Fruit fly (Drosophila melanogaster) whole organism, embryonic: ENCODE results near the gene Sem1.
A peak's percentile ranks its signal among the peaks of the same experiment; 100 is the strongest.

ENCODE experiments used
- Antp ChIP-seq: fragments of 200-800 bp; sonication (Bioruptor generic); optimal IDR thresholded peaks from 3 replicates; lab custom pipeline; 2016; ENCODE audit warnings: missing biosample characterization, missing genetic modification characterization
- Atf6 ChIP-seq: fragments of 200-800 bp; sonication (Bioruptor generic); IDR thresholded peaks from 2 replicates; pipeline ENCODE4 v1.3.6; 2022; ENCODE audit warnings: missing biosample characterization, missing genetic modification characterization
- B-H2 ChIP-seq: fragments of 200-800 bp; sonication (Bioruptor generic); optimal IDR thresholded peaks from 2 replicates; lab custom pipeline; 2018; ENCODE audit warnings: missing biosample characterization, mild to moderate bottlenecking, missing genetic modification characterization
- BEAF-32 ChIP-seq: fragments of 200-800 bp; sonication (Bioruptor generic); optimal IDR thresholded peaks from 3 replicates; lab custom pipeline; 2017; ENCODE audit warnings: missing biosample characterization, missing genetic modification characterization, mild to moderate bottlenecking, moderate library complexity, missing genetic modification reagents
- BtbVII ChIP-seq: fragments of 200-800 bp; sonication (Bioruptor generic); optimal IDR thresholded peaks from 3 replicates; lab custom pipeline; 2017; ENCODE audit warnings: missing biosample characterization, mild to moderate bottlenecking, missing genetic modification characterization
- CG11695 ChIP-seq: fragments of 200-800 bp; sonication (Bioruptor generic); IDR thresholded peaks from 3 replicates; pipeline ENCODE4 v1.3.6; 2022; ENCODE audit warnings: missing biosample characterization, missing genetic modification characterization
- CG14441 ChIP-seq: fragments of 200-800 bp; sonication (Bioruptor generic); IDR thresholded peaks from 2 replicates; pipeline ENCODE4 v1.3.6; 2022; ENCODE audit warnings: missing biosample characterization, missing genetic modification characterization
- CG15269 ChIP-seq: fragments of 200-800 bp; sonication (Bioruptor generic); optimal IDR thresholded peaks from 2 replicates; lab custom pipeline; 2018; ENCODE audit warnings: missing biosample characterization, mild to moderate bottlenecking, missing genetic modification characterization, moderate library complexity
- CG1792 ChIP-seq: fragments of 200-800 bp; sonication (Bioruptor generic); optimal IDR thresholded peaks from 2 replicates; lab custom pipeline; 2016; ENCODE audit warnings: missing biosample characterization, missing genetic modification characterization
- CG30431 ChIP-seq: fragments of 200-800 bp; sonication (Bioruptor generic); optimal IDR thresholded peaks from 2 replicates; lab custom pipeline; 2017; ENCODE audit warnings: missing biosample characterization, missing genetic modification characterization
- CG34376 ChIP-seq: fragments of 200-800 bp; sonication (Bioruptor generic); optimal IDR thresholded peaks from 2 replicates; lab custom pipeline; 2018; ENCODE audit warnings: missing biosample characterization, mild to moderate bottlenecking, missing genetic modification characterization
- CG4328 ChIP-seq: fragments of 200-800 bp; sonication (Bioruptor generic); optimal IDR thresholded peaks from 3 replicates; lab custom pipeline; 2017; ENCODE audit warnings: missing biosample characterization, missing genetic modification reagents, missing genetic modification characterization
- CG4707 ChIP-seq: fragments of 200-800 bp; sonication (Bioruptor generic); optimal IDR thresholded peaks from 2 replicates; lab custom pipeline; 2018; ENCODE audit warnings: missing biosample characterization, mild to moderate bottlenecking, missing genetic modification characterization, moderate library complexity
- CG5180 ChIP-seq: fragments of 200-800 bp; sonication (Bioruptor generic); optimal IDR thresholded peaks from 3 replicates; lab custom pipeline; 2017; ENCODE audit warnings: missing biosample characterization, missing genetic modification characterization, mild to moderate bottlenecking, moderate library complexity, missing genetic modification reagents
- CG7357 ChIP-seq: fragments of 200-800 bp; sonication (Bioruptor generic); IDR thresholded peaks from 3 replicates; pipeline ENCODE4 v1.3.6; 2022; ENCODE audit warnings: missing biosample characterization, missing genetic modification characterization
- CG7786 ChIP-seq: fragments of 200-800 bp; sonication (Bioruptor generic); optimal IDR thresholded peaks from 2 replicates; lab custom pipeline; 2016; ENCODE audit warnings: missing biosample characterization, missing genetic modification characterization
- CG7987 ChIP-seq: fragments of 200-800 bp; sonication (Bioruptor generic); optimal IDR thresholded peaks from 2 replicates; lab custom pipeline; 2018; ENCODE audit warnings: missing biosample characterization, mild to moderate bottlenecking, missing genetic modification characterization, moderate library complexity
- D19A ChIP-seq: fragments of 200-800 bp; optimal IDR thresholded peaks from 3 replicates; lab custom pipeline; 2019; ENCODE audit warnings: missing biosample characterization, mild to moderate bottlenecking, missing genetic modification characterization, moderate library complexity
- Dip3 ChIP-seq: fragments of 200-800 bp; sonication (Bioruptor generic); optimal IDR thresholded peaks from 3 replicates; lab custom pipeline; 2016; ENCODE audit warnings: missing biosample characterization, missing genetic modification characterization
- E2f1 ChIP-seq: fragments of 200-800 bp; sonication (Bioruptor generic); IDR thresholded peaks from 2 replicates; pipeline ENCODE4 v1.3.6; 2022; ENCODE audit warnings: missing biosample characterization, missing genetic modification characterization
- H2.0 ChIP-seq: fragments of 200-800 bp; sonication (Bioruptor generic); IDR thresholded peaks from 2 replicates; pipeline ENCODE4 v1.3.6; 2022; ENCODE audit warnings: missing biosample characterization, missing genetic modification characterization
- HLH54F ChIP-seq: fragments of 200-800 bp; sonication (Bioruptor generic); optimal IDR thresholded peaks from 3 replicates; lab custom pipeline; 2016; ENCODE audit warnings: missing biosample characterization, missing genetic modification characterization
- Hsf ChIP-seq: fragments of 200-800 bp; sonication (Bioruptor generic); optimal IDR thresholded peaks from 3 replicates; lab custom pipeline; 2016; ENCODE audit warnings: missing biosample characterization, missing genetic modification characterization
- MTF-1 ChIP-seq: fragments of 200-800 bp; sonication (Bioruptor generic); optimal IDR thresholded peaks from 2 replicates; lab custom pipeline; 2018; ENCODE audit warnings: missing biosample characterization, mild to moderate bottlenecking, missing genetic modification characterization, borderline replicate concordance
- Myb ChIP-seq: fragments of 200-800 bp; sonication (Bioruptor generic); optimal IDR thresholded peaks from 2 replicates; lab custom pipeline; 2016; ENCODE audit warnings: missing biosample characterization, missing genetic modification characterization
- NfI ChIP-seq: fragments of 200-800 bp; sonication (Bioruptor generic); optimal IDR thresholded peaks from 3 replicates; lab custom pipeline; 2018; ENCODE audit warnings: missing biosample characterization, mild to moderate bottlenecking, missing genetic modification characterization, moderate library complexity
- Sry-δ ChIP-seq: fragments of 200-800 bp; sonication (Bioruptor generic); optimal IDR thresholded peaks from 2 replicates; lab custom pipeline; 2016; ENCODE audit warnings: missing biosample characterization, missing genetic modification characterization
- Xbp1 ChIP-seq: fragments of 200-800 bp; sonication (Bioruptor generic); optimal IDR thresholded peaks from 3 replicates; lab custom pipeline; 2016; ENCODE audit warnings: missing biosample characterization, mild to moderate bottlenecking, missing genetic modification characterization
- bigmax ChIP-seq: fragments of 200-800 bp; sonication (Bioruptor generic); optimal IDR thresholded peaks from 2 replicates; lab custom pipeline; 2018; ENCODE audit warnings: missing biosample characterization, mild to moderate bottlenecking, missing genetic modification characterization
- bsh ChIP-seq, 2 experiments: fragments of 200-800 bp; sonication (Bioruptor generic); optimal IDR thresholded peaks; 2 replicates each; lab custom pipeline; 2017 to 2018; ENCODE audit warnings: mild to moderate bottlenecking in 2 of 2, missing biosample characterization in 2 of 2, missing genetic modification characterization in 2 of 2, moderate library complexity in 1 of 2
- cg ChIP-seq: fragments of 200-800 bp; sonication (Bioruptor generic); optimal IDR thresholded peaks from 3 replicates; lab custom pipeline; 2019; ENCODE audit warnings: missing biosample characterization, mild to moderate bottlenecking, missing genetic modification characterization, moderate library complexity
- chif ChIP-seq, 2 experiments: fragments of 200-800 bp; sonication (Bioruptor generic); optimal IDR thresholded peaks; 3 replicates each; lab custom pipeline; 2016; ENCODE audit warnings: missing biosample characterization in 2 of 2, missing genetic modification characterization in 2 of 2
- ci ChIP-seq: fragments of 200-800 bp; sonication (Bioruptor generic); IDR thresholded peaks from 3 replicates; pipeline ENCODE4 v1.3.6; 2022; ENCODE audit warnings: missing biosample characterization, missing genetic modification characterization
- en ChIP-seq: fragments of 200-800 bp; sonication (Bioruptor generic); optimal IDR thresholded peaks from 2 replicates; lab custom pipeline; 2016; ENCODE audit warnings: missing biosample characterization, missing genetic modification characterization
- ewg ChIP-seq: fragments of 200-800 bp; sonication (Bioruptor generic); optimal IDR thresholded peaks from 3 replicates; lab custom pipeline; 2017; ENCODE audit warnings: mild to moderate bottlenecking, missing biosample characterization, missing genetic modification reagents, missing genetic modification characterization
- gsb ChIP-seq: fragments of 200-800 bp; sonication (Bioruptor generic); IDR thresholded peaks from 2 replicates; pipeline ENCODE4 v1.3.6; 2022; ENCODE audit warnings: missing biosample characterization, missing genetic modification characterization
- hth ChIP-seq: fragments of >200 bp; optimal IDR thresholded peaks from 2 replicates; lab custom pipeline; 2017; ENCODE audit warnings: inconsistent platforms
- lola ChIP-seq, 3 experiments: fragments of >200 bp in 2 of 3; fragments of 200-800 bp in 1 of 3; sonication (Bioruptor generic) in 1 of 3; optimal IDR thresholded peaks; 2 replicates each; lab custom pipeline; 2017 to 2019; ENCODE audit warnings: missing biosample characterization in 3 of 3, missing genetic modification characterization in 3 of 3, mild to moderate bottlenecking in 1 of 3, moderate library complexity in 1 of 3
- lov ChIP-seq, 2 experiments: fragments of 200-800 bp in 1 of 2; fragments of >200 bp in 1 of 2; sonication (Bioruptor generic) in 1 of 2; IDR thresholded peaks in 1 of 2; optimal IDR thresholded peaks in 1 of 2; 2 replicates in 1 of 2; 3 replicates in 1 of 2; pipeline versions ENCODE4 v1.3.6 to Lab custom; 2017 to 2022; ENCODE audit warnings: missing biosample characterization in 1 of 2, missing genetic modification characterization in 1 of 2
- pan ChIP-seq, 4 experiments: fragments of >200 bp in 3 of 4; fragments of 200-800 bp in 1 of 4; sonication (Bioruptor generic) in 1 of 4; optimal IDR thresholded peaks in 3 of 4; IDR thresholded peaks in 1 of 4; 2 replicates each; pipeline versions ENCODE4 v1.3.6 to Lab custom; 2017 to 2022; ENCODE audit warnings: missing biosample characterization in 2 of 4, missing genetic modification characterization in 2 of 4, mixed read lengths in 1 of 4
- prd ChIP-seq, 3 experiments: fragments of >200 bp in 2 of 3; fragments of 200-800 bp in 1 of 3; sonication (Bioruptor generic) in 1 of 3; optimal IDR thresholded peaks in 2 of 3; IDR thresholded peaks in 1 of 3; 2 replicates in 2 of 3; 3 replicates in 1 of 3; pipeline versions ENCODE4 v1.3.6 to Lab custom; 2017 to 2022; ENCODE audit warnings: missing biosample characterization in 1 of 3, missing genetic modification characterization in 1 of 3
- slou ChIP-seq: fragments of 200-800 bp; sonication (Bioruptor generic); optimal IDR thresholded peaks from 3 replicates; lab custom pipeline; 2016; ENCODE audit warnings: missing biosample characterization, missing genetic modification characterization
- so ChIP-seq: fragments of 200-800 bp; sonication (Bioruptor generic); IDR thresholded peaks from 3 replicates; pipeline ENCODE4 v1.3.6; 2022; ENCODE audit warnings: missing biosample characterization, missing genetic modification characterization
- sqz ChIP-seq: fragments of 200-800 bp; sonication (Bioruptor generic); optimal IDR thresholded peaks from 3 replicates; lab custom pipeline; 2018; ENCODE audit warnings: missing biosample characterization, mild to moderate bottlenecking, missing genetic modification characterization
- ssp ChIP-seq: fragments of 200-800 bp; sonication (Bioruptor generic); IDR thresholded peaks from 2 replicates; pipeline ENCODE4 v1.3.6; 2022; ENCODE audit warnings: missing biosample characterization, missing genetic modification characterization
- unc-4 ChIP-seq: fragments of 200-800 bp; sonication (Bioruptor generic); IDR thresholded peaks from 2 replicates; pipeline ENCODE4 v1.3.6; 2022; ENCODE audit warnings: missing biosample characterization, missing genetic modification characterization; ENCODE audit not compliant: partially characterized antibody
- vfl ChIP-seq: fragments of 200-800 bp; sonication (Bioruptor generic); optimal IDR thresholded peaks from 2 replicates; lab custom pipeline; 2016; ENCODE audit warnings: missing biosample characterization, missing genetic modification characterization

Sem1 gene

dm6 chr2L:7033100-7033675, 30.6 kb upstream of the Sem1 start (continued):
- TF ChIP-seq chif (GFP tag; optimal IDR thresholded peaks at IDR 0.05; lab: Kevin White, UChicago) (peak in 1 of 2 experiments; percentile 9), bsh (GFP tag; optimal IDR thresholded peaks at IDR 0.05; lab: Kevin White, UChicago) (peak; percentile 26 to 51), BtbVII (peak; percentile 44), gsb (0 out of 2 replicates have a peak, but pooled peaks have one; percentile 10), prd (optimal IDR thresholded peaks at IDR 0.05; lab: Kevin White, UChicago) (no peak), prd (GFP tag; IDR thresholded peaks at IDR 0.05; lab: Robert Waterston, UW) (peak; percentile 37; the same call in 1 of the 3 replicates), E2f1 (peak; percentile 60; the same call in 1 of the 2 replicates), sqz (GFP tag; lab: Kevin White, UChicago) (peak; percentile 50), CG30431 (GFP tag; lab: Kevin White, UChicago) (no peak), Atf6 (GFP tag; lab: Robert Waterston, UW) (peak; percentile 62), so (GFP tag; lab: Robert Waterston, UW) (no peak), unc-4 (GFP tag; lab: Robert Waterston, UW) (no peak), CG11695 (GFP tag; lab: Robert Waterston, UW) (0 out of 3 replicates have a peak, but pooled peaks have one; percentile 8), H2.0 (GFP tag; lab: Robert Waterston, UW) (peak; percentile 25; the same call in 1 of the 2 replicates), lola (GFP tag; optimal IDR thresholded peaks at IDR 0.05; lab: Kevin White, UChicago) (no peak), lov (optimal IDR thresholded peaks at IDR 0.05; lab: Kevin White, UChicago) (no peak), lov (GFP tag; IDR thresholded peaks at IDR 0.05; lab: Robert Waterston, UW) (0 out of 3 replicates have a peak, but pooled peaks have one; percentile 12), CG14441 (GFP tag; lab: Robert Waterston, UW) (0 out of 2 replicates have a peak, but pooled peaks have one; percentile 37), Sry-δ (GFP tag; lab: Kevin White, UChicago) (no peak), Dip3 (GFP tag; lab: Kevin White, UChicago) (peak; percentile 36), D19A (tag; lab: Kevin White, UChicago) (no peak), ci (GFP tag; lab: Robert Waterston, UW) (peak; percentile 19; the same call in 1 of the 3 replicates), CG1792 (GFP tag; lab: Kevin White, UChicago) (peak; percentile 27), CG4707 (peak; percentile 8), Hsf (GFP tag; lab: Kevin White, UChicago) (peak; percentile 54), vfl (GFP tag; lab: Kevin White, UChicago) (no peak), Antp (peak; percentile 50), CG5180 (GFP tag; lab: Kevin White, UChicago) (no peak), NfI (GFP tag; lab: Kevin White, UChicago) (peak; percentile 39), CG7987 (GFP tag; lab: Kevin White, UChicago) (peak; percentile 12), CG4328 (GFP tag; lab: Kevin White, UChicago) (no peak), slou (GFP tag; lab: Kevin White, UChicago) (no peak), pan (optimal IDR thresholded peaks at IDR 0.05; lab: Kevin White, UChicago) (no peak), pan (GFP tag; optimal IDR thresholded peaks at IDR 0.05 in 1 of 2, IDR thresholded peaks at IDR 0.05 in 1 of 2) (peak in 1 of 2 experiments; percentile 35), bigmax (GFP tag; lab: Kevin White, UChicago) (no peak), hth (lab: Kevin White, UChicago) (no peak), cg (GFP tag; lab: Kevin White, UChicago) (peak; percentile 97), ewg (no peak), CG7357 (GFP tag; lab: Robert Waterston, UW) (no peak), HLH54F (GFP tag; lab: Kevin White, UChicago) (peak; percentile 18), CG7786 (no peak), Myb (no peak), B-H2 (peak; percentile 43), BEAF-32 (GFP tag; lab: Kevin White, UChicago) (no peak), MTF-1 (GFP tag; lab: Kevin White, UChicago) (peak; percentile 15), Xbp1 (peak; percentile 55), CG34376 (GFP tag; lab: Kevin White, UChicago) (peak; percentile 23), en (GFP tag; lab: Kevin White, UChicago) (no peak), CG15269 (tag; lab: Kevin White, UChicago) (peak; percentile 47), ssp (GFP tag; lab: Robert Waterston, UW) (no peak)
